Worm (Caenorhabditis elegans) whole organism, L4/young adult: ENCODE measurements around the gene cki-1.

Experiments used
- W03F9.2 ChIP-seq: fragments of 150-350 bp; optimal IDR thresholded peaks from 2 replicates; lab custom pipeline; 2014; ENCODE audit warnings: missing biosample characterization, missing genetic modification characterization
- dao-5 ChIP-seq: sonication (generic microtip); optimal IDR thresholded peaks from 2 replicates; lab custom pipeline; 2016; ENCODE audit warnings: missing genotype, missing genetic modification characterization, moderate library complexity, missing compliant biosample characterization
- him-1 ChIP-seq: sonication (generic microtip); optimal IDR thresholded peaks from 2 replicates; lab custom pipeline; 2016; ENCODE audit warnings: missing genotype, missing genetic modification reagents, missing genetic modification characterization, missing compliant biosample characterization

ce11 chrII:7769254-7769653 is 41.8 kb upstream of the cki-1 start:
- no peak for TF ChIP-seq dao-5 (tag; lab: Kevin White, UChicago)
- TF ChIP-seq him-1 (tag; lab: Kevin White, UChicago): no peak
- TF ChIP-seq W03F9.2 (tag; lab: Kevin White, UChicago): no peak
